Fruit fly (Drosophila melanogaster): ENCODE data around the gene pdm2.

- no peak for TF ChIP-seq usp (GFP tag; optimal IDR thresholded peaks at IDR 0.05)
- TF ChIP-seq CG8478 (optimal IDR thresholded peaks at IDR 0.05), result no peak
- no peak for TF ChIP-seq psq (optimal IDR thresholded peaks at IDR 0.05)
- no peak for TF ChIP-seq pan (optimal IDR thresholded peaks at IDR 0.05)
- no peak for TF ChIP-seq EcR (GFP tag; optimal IDR thresholded peaks at IDR 0.05)
- no peak for TF ChIP-seq Dll (optimal IDR thresholded peaks at IDR 0.05)
Measured at dm6 chr2L:12672296-12672695, 15.3 kb downstream of the pdm2 start.
